Fruit fly (Drosophila melanogaster) whole organism, adult: ENCODE data around the gene CG17140.

Experiments used
- CG1620 ChIP-seq: fragments of 200-800 bp; sonication (Bioruptor generic); optimal IDR thresholded peaks from 2 replicates; lab custom pipeline; 2016; ENCODE audit warnings: missing biosample characterization, missing genetic modification characterization
- CG7045 ChIP-seq: fragments of 200-800 bp; sonication (Bioruptor generic); optimal IDR thresholded peaks from 2 replicates; lab custom pipeline; 2017; ENCODE audit warnings: missing biosample characterization, mild to moderate bottlenecking, missing genetic modification characterization
- CG7101 ChIP-seq: fragments of 200-800 bp; sonication (Bioruptor generic); optimal IDR thresholded peaks from 2 replicates; lab custom pipeline; 2018; ENCODE audit warnings: missing biosample characterization, mild to moderate bottlenecking, missing genetic modification characterization, moderate library complexity
- kay ChIP-seq: fragments of 200-800 bp; sonication (Bioruptor generic); peaks from one replicate; lab custom pipeline; 2016; ENCODE audit warnings: missing biosample characterization, missing genetic modification characterization, borderline replicate concordance
- ovo ChIP-seq: fragments of 200-800 bp; sonication (Bioruptor generic); optimal IDR thresholded peaks from 2 replicates; lab custom pipeline; 2016; ENCODE audit warnings: missing biosample characterization, missing genetic modification characterization
- tj ChIP-seq: fragments of 200-800 bp; sonication (Bioruptor generic); optimal IDR thresholded peaks from 3 replicates; lab custom pipeline; 2017; ENCODE audit warnings: missing biosample characterization, mild to moderate bottlenecking, missing genetic modification characterization, moderate library complexity
- toe ChIP-seq: fragments of 200-800 bp; sonication (Bioruptor generic); optimal IDR thresholded peaks from 2 replicates; lab custom pipeline; 2016; ENCODE audit warnings: missing biosample characterization, missing genetic modification characterization

DNA sequence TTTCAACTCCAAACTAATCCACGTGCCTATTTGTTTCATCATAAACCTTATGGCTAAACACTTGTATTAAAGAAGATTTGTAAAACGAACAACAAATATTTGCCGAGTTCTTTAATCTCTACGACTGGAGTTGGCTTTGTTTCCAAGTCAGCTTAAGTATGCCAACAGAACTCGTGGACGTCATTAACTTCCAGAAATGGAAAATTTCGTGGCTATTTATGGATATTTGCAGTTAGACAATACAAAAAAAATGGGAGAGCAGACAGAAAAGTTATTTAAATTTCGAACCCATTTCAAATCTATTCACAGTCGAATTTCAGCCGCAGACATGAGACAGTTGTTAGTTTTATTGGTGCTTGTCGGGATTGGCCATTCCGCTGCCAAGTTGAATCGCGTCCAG, 25.1 kb downstream of the CG17140 start, which contains the start of gene CG17134:
- TF ChIP-seq tj (GFP tag; lab: Kevin White, UChicago): no peak
- no peak for TF ChIP-seq kay (GFP tag; lab: Kevin White, UChicago)
- TF ChIP-seq CG7101 (tag; lab: Kevin White, UChicago): no peak
- no peak for TF ChIP-seq CG7045
- no peak for TF ChIP-seq toe (GFP tag; lab: Kevin White, UChicago)
- TF ChIP-seq ovo (GFP tag; lab: Kevin White, UChicago): no peak
- no peak for TF ChIP-seq CG1620 (GFP tag; lab: Kevin White, UChicago)
